Worm (Caenorhabditis elegans) whole organism, mixed stage, embryonic: ENCODE data around the gene nlp-71.

Experiments used
- drap-1 ChIP-seq: fragments of 200-800 bp; sonication (Bioruptor generic); optimal IDR thresholded peaks from 3 replicates; lab custom pipeline; 2018; ENCODE audit warnings: mild to moderate bottlenecking, missing genetic modification characterization, missing compliant biosample characterization
- nhr-12 ChIP-seq: fragments of 150-350 bp; optimal IDR thresholded peaks from 2 replicates; lab custom pipeline; 2014; ENCODE audit warnings: missing biosample characterization, missing genetic modification characterization
- nhr-237 ChIP-seq: fragments of 150-350 bp; optimal IDR thresholded peaks from 2 replicates; lab custom pipeline; 2014; ENCODE audit warnings: missing biosample characterization, missing genetic modification characterization
- sem-2 ChIP-seq: fragments of 200-800 bp; sonication (Bioruptor generic); optimal IDR thresholded peaks from 2 replicates; lab custom pipeline; 2018; ENCODE audit warnings: mild to moderate bottlenecking, missing genetic modification characterization, missing compliant biosample characterization
- unc-62 ChIP-seq: fragments of 150-350 bp; optimal IDR thresholded peaks from 2 replicates; lab custom pipeline; 2014; ENCODE audit warnings: missing biosample characterization, missing genetic modification reagents, missing genetic modification characterization
- ztf-11 ChIP-seq: fragments of 150-350 bp; optimal IDR thresholded peaks from 2 replicates; lab custom pipeline; 2014; ENCODE audit warnings: missing biosample characterization, missing genetic modification characterization

DNA sequence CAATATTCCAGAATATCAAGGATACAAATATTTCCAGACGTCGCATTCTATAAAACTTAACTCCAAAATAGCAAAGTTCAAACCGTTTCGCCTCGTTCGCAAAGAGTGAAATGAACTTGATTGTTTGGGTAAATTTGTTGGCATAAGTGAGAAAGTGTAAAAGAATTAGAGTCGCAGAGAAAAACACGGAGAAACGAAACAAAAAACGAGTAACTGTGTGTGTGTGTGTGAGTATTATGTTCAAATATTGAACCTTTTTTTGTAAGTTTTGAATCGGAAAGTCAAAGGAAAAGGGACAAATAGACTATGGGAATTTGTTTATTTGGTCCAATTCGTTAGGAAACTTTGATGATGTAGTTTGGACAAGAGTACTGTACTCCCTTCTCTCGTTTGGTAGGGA is 18.2 kb upstream of the nlp-71 start, which contains the start of gene acp-7:
- TF ChIP-seq drap-1 (GFP tag; lab: Kevin White, UChicago) (no peak), nhr-237 (tag; lab: Kevin White, UChicago) (no peak), ztf-11 (tag; lab: Kevin White, UChicago) (no peak), unc-62 (GFP tag; lab: Kevin White, UChicago) (no peak), sem-2 (no peak), nhr-12 (tag; lab: Kevin White, UChicago) (no peak)
